Worm (Caenorhabditis elegans): ENCODE results near the gene F21C10.1.

Gene F21C10.1

DNA sequence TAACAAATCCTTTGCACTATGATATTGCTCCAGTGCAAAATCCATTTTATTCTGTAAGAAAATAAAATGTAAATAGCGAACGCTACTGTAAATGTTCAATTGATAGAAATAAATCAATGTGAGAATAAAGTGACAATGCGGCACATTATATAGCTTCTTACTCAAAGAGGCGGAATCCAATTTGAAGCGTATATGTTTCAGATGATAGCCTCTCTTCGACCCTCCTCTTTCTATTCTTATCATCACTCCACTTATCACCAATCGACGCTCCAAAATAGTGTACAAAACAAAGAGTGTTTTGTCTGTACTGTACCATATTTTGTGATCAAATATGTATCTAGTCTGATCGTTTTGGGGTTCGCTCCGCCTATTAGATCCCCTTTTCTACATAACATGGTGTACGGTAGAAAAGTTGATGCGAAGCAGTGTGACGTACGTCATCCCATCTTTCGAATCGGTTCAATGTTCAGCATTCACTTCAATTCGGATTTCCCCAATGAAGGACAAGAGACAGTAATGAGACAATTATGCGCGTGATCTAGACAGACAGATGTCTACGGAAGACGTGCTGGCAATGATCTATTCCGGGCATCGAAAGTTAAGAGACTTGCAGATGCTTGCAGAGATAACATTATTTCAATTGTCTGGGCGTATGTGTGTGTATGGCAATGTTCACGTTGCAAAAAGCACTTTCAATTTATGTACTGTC lies 14.9 kb downstream of the F21C10.1 start, which contains the start of gene spl-2:
spl-2 (minus strand) TSS at position 51 of the 709 bp plus-strand sequence.
- TF ChIP-seq ceh-36 (tag; optimal IDR thresholded peaks at IDR 0.05) = no peak

DNA sequence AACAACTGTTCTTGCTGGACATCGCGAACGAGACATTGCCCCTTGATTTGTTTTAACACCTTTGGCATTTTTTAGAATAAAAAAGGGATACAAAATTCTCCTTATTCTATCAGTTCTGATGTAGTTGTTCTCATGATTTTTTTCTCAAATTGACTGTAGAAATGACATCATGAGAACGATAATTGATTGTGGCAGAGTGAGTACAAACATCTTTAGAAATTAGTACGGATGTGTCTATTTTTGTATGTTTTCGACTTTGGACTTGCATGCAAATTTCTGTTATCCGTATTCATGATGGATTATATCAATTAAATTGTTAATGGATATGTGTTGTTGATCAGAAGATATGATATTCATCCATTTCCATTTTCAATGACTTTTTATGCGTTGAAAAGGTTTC lies 16.0 kb downstream of the F21C10.1 start:
- TF ChIP-seq hmg-4 (GFP tag; optimal IDR thresholded peaks at IDR 0.05) = no peak
- no peak for TF ChIP-seq hmbx-1 (tag; optimal IDR thresholded peaks at IDR 0.05)
- no peak for TF ChIP-seq tbx-11 (GFP tag; IDR thresholded peaks at IDR 0.05)
- no peak for TF ChIP-seq ceh-36 (tag; optimal IDR thresholded peaks at IDR 0.05)
- no peak for TF ChIP-seq flt-1 (GFP tag; IDR thresholded peaks at IDR 0.05)
- TF ChIP-seq F13C5.2 (tag; optimal IDR thresholded peaks at IDR 0.05) = no peak
- TF ChIP-seq scrt-1 (GFP tag; IDR thresholded peaks at IDR 0.05) = no peak
- TF ChIP-seq ceh-13 (GFP tag; optimal IDR thresholded peaks at IDR 0.05) = no peak
- TF ChIP-seq aly-1 (tag; optimal IDR thresholded peaks at IDR 0.05) = no peak
- no peak for TF ChIP-seq ama-1 (optimal IDR thresholded peaks at IDR 0.05)
- no peak for TF ChIP-seq hnd-1 (tag; optimal IDR thresholded peaks at IDR 0.05)
- no peak for TF ChIP-seq B0310.2 (tag; optimal IDR thresholded peaks at IDR 0.05)
- no peak for TF ChIP-seq ets-7 (tag; optimal IDR thresholded peaks at IDR 0.05)

DNA sequence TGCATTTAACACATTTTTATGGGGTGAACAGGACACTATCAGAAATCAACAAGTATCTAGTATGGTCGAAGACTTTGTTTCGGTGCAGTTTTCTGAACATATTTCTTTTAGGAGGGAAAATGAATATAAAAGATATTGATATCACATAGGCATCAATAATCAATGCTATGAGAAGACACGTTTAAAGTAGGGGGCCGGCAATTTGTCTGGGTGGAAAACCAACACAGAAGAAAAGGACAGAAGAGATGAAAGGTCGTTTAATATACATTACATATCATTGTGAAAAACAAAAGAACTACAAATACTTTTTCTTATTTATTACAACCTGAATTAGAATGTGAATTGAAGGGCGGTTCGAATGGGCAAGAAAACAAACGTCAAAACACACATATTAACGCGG lies 20.2 kb downstream of the F21C10.1 start:
- TF ChIP-seq tra-4 (tag; optimal IDR thresholded peaks at IDR 0.05) (no peak), tbx-11 (GFP tag; IDR thresholded peaks at IDR 0.05) (no peak), pes-1 (GFP tag; IDR thresholded peaks at IDR 0.05) (no peak), tbx-37 (GFP tag; conservative IDR thresholded peaks at IDR 0.05) (no peak), sea-1 (GFP tag; conservative IDR thresholded peaks at IDR 0.05) (no peak), hnd-1 (tag; optimal IDR thresholded peaks at IDR 0.05) (no peak), F13C5.2 (tag; optimal IDR thresholded peaks at IDR 0.05) (no peak), hmg-4 (GFP tag; optimal IDR thresholded peaks at IDR 0.05) (no peak), ets-7 (tag; optimal IDR thresholded peaks at IDR 0.05) (no peak), flt-1 (GFP tag; IDR thresholded peaks at IDR 0.05) (no peak), scrt-1 (GFP tag; IDR thresholded peaks at IDR 0.05) (no peak), ama-1 (optimal IDR thresholded peaks at IDR 0.05) (no peak), hmbx-1 (tag; optimal IDR thresholded peaks at IDR 0.05) (no peak), ceh-36 (tag; optimal IDR thresholded peaks at IDR 0.05) (no peak), aly-1 (tag; optimal IDR thresholded peaks at IDR 0.05) (no peak)

DNA sequence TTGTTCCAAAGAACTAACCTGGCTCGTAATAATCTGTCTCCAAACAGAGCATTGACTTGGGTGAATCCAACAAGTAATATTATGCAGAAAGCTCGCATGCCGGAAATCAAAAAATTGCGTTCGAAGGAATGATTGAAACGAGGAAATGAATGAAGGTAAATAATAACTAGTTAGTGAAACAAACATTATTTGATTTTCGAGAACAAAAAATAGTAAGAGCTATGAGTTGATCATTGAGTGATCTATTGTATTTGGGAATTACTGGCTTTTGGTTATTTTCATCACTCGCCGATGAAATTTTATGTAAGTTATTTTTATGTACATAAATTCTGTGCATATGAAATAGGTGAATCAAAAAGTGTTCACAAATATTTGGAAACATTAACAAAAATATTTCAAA lies 22.6 kb downstream of the F21C10.1 start, which contains the start of gene B0222.5:
B0222.5 (minus strand) TSS at position 101 of the 400 bp plus-strand sequence.
- TF ChIP-seq ceh-36 (tag; optimal IDR thresholded peaks at IDR 0.05) = no peak
- no peak for TF ChIP-seq F13C5.2 (tag; optimal IDR thresholded peaks at IDR 0.05)
- no peak for TF ChIP-seq tra-4 (tag; optimal IDR thresholded peaks at IDR 0.05)
- no peak for TF ChIP-seq ets-7 (tag; optimal IDR thresholded peaks at IDR 0.05)
- no peak for TF ChIP-seq hnd-1 (tag; optimal IDR thresholded peaks at IDR 0.05)
- no peak for TF ChIP-seq hmg-4 (GFP tag; optimal IDR thresholded peaks at IDR 0.05)

DNA sequence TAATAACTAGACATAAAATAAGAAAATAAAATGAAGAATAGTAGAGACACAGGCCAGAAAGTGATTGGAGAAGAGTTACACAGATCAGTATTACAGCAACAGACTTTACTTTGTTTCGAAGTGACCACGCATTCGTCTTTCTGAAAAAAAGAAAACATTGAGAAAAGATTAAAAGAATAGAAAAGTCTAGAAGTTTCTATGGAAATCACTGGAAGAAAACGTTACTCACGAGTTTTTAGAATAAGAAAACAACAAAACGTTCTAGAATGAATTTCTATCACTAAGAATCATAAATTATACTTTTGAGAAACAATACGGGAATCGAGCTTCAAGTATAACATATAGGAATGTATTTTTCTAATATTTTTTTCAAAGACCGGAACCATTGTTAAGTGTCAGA lies 23.5 kb downstream of the F21C10.1 start:
- TF ChIP-seq tbx-37 (GFP tag; conservative IDR thresholded peaks at IDR 0.05) = no peak
- TF ChIP-seq B0310.2 (tag; optimal IDR thresholded peaks at IDR 0.05) = no peak
- TF ChIP-seq ceh-36 (tag; optimal IDR thresholded peaks at IDR 0.05) = no peak
- no peak for TF ChIP-seq pes-1 (GFP tag; IDR thresholded peaks at IDR 0.05)
- no peak for TF ChIP-seq aly-1 (tag; optimal IDR thresholded peaks at IDR 0.05)
- TF ChIP-seq scrt-1 (GFP tag; IDR thresholded peaks at IDR 0.05) = no peak
- no peak for TF ChIP-seq tra-4 (tag; optimal IDR thresholded peaks at IDR 0.05)
- no peak for TF ChIP-seq hmbx-1 (tag; optimal IDR thresholded peaks at IDR 0.05)
- TF ChIP-seq flt-1 (GFP tag; IDR thresholded peaks at IDR 0.05) = no peak
- TF ChIP-seq hmg-4 (GFP tag; optimal IDR thresholded peaks at IDR 0.05) = no peak
- TF ChIP-seq tbx-11 (GFP tag; IDR thresholded peaks at IDR 0.05) = no peak
- TF ChIP-seq ets-7 (tag; optimal IDR thresholded peaks at IDR 0.05) = no peak
- no peak for TF ChIP-seq hnd-1 (tag; optimal IDR thresholded peaks at IDR 0.05)
- no peak for TF ChIP-seq ama-1 (optimal IDR thresholded peaks at IDR 0.05)

DNA sequence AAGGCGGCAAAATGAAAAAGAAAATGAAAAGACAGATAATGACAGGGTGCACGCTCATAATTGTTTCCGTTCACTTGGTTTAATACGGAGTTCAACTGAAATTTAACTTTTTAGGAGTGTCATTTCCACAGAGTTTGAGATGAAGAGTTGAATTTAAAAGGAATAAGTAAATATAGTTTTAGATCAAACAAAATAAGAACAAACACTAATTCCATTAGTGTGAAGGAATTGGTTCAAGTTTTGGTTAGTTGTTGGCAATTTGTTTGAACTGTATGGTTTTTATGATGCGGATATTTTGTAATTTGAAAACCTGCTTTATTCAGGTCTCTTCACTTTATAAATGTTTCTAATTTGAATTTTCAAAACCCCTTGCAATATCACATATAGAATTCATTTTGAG lies 24.5 kb downstream of the F21C10.1 start, which contains the start of gene B0222.15:
B0222.15 (minus strand) TSS at position 101 of the 400 bp plus-strand sequence.
- TF ChIP-seq ets-7 (tag; optimal IDR thresholded peaks at IDR 0.05) = no peak
- no peak for TF ChIP-seq hnd-1 (tag; optimal IDR thresholded peaks at IDR 0.05)
- TF ChIP-seq pes-1 (GFP tag; IDR thresholded peaks at IDR 0.05) = no peak
- TF ChIP-seq ceh-36 (tag; optimal IDR thresholded peaks at IDR 0.05) = no peak
- no peak for TF ChIP-seq sea-1 (GFP tag; conservative IDR thresholded peaks at IDR 0.05)
- no peak for TF ChIP-seq hmbx-1 (tag; optimal IDR thresholded peaks at IDR 0.05)
- TF ChIP-seq tbx-11 (GFP tag; IDR thresholded peaks at IDR 0.05) = no peak
- TF ChIP-seq ama-1 (optimal IDR thresholded peaks at IDR 0.05) = no peak
- TF ChIP-seq hmg-4 (GFP tag; optimal IDR thresholded peaks at IDR 0.05) = no peak
- TF ChIP-seq tbx-37 (GFP tag; conservative IDR thresholded peaks at IDR 0.05) = no peak
- no peak for TF ChIP-seq flt-1 (GFP tag; IDR thresholded peaks at IDR 0.05)
- no peak for TF ChIP-seq F13C5.2 (tag; optimal IDR thresholded peaks at IDR 0.05)
- TF ChIP-seq B0310.2 (tag; optimal IDR thresholded peaks at IDR 0.05) = no peak
- no peak for TF ChIP-seq scrt-1 (GFP tag; IDR thresholded peaks at IDR 0.05)
- no peak for TF ChIP-seq tra-4 (tag; optimal IDR thresholded peaks at IDR 0.05)
- no peak for TF ChIP-seq aly-1 (tag; optimal IDR thresholded peaks at IDR 0.05)
- no peak for TF ChIP-seq ceh-13 (GFP tag; optimal IDR thresholded peaks at IDR 0.05)

DNA sequence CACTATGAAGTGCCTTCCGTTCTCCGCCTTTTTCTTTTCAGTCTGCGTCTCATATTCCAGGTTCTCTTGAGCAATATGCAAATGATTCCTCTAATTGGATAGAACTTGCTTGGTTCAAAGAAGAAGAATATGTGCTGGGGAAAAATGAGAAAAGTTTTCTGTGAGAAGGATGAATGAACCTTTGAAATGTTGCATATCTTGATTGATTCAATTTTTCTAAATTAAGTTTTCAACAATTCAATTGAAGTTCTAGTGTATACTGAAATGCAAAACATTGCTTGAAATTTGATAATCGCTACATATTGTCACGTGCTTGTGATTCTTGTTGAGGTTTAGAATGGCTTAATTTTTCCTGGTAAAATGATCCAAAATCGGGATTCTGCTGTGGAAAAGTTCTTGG lies 25.5 kb downstream of the F21C10.1 start:
- TF ChIP-seq ceh-13 (GFP tag; optimal IDR thresholded peaks at IDR 0.05) = no peak
- TF ChIP-seq hnd-1 (tag; optimal IDR thresholded peaks at IDR 0.05) = no peak
- no peak for TF ChIP-seq pes-1 (GFP tag; IDR thresholded peaks at IDR 0.05)
- no peak for TF ChIP-seq scrt-1 (GFP tag; IDR thresholded peaks at IDR 0.05)
- TF ChIP-seq flt-1 (GFP tag; IDR thresholded peaks at IDR 0.05) = no peak
- no peak for TF ChIP-seq aly-1 (tag; optimal IDR thresholded peaks at IDR 0.05)
- TF ChIP-seq hmg-4 (GFP tag; optimal IDR thresholded peaks at IDR 0.05) = no peak
- no peak for TF ChIP-seq tra-4 (tag; optimal IDR thresholded peaks at IDR 0.05)
- TF ChIP-seq B0310.2 (tag; optimal IDR thresholded peaks at IDR 0.05) = no peak
- TF ChIP-seq ama-1 (optimal IDR thresholded peaks at IDR 0.05) = no peak
